Worm (Caenorhabditis elegans) whole organism, late embryonic: ENCODE results near the gene B0034.5.

Experiments used
- ama-1 ChIP-seq: fragments of 150-350 bp; optimal IDR thresholded peaks from 2 replicates; lab custom pipeline; 2014
- che-1 ChIP-seq: sonication (generic microtip); optimal IDR thresholded peaks from 2 replicates; lab custom pipeline; 2016; ENCODE audit warnings: mild to moderate bottlenecking, missing genetic modification characterization, missing compliant biosample characterization
- fkh-10 ChIP-seq: fragments of 150-350 bp; optimal IDR thresholded peaks from 2 replicates; lab custom pipeline; 2014; ENCODE audit warnings: missing biosample characterization, missing genetic modification reagents, missing genetic modification characterization
- pax-1 ChIP-seq: fragments of 150-350 bp; optimal IDR thresholded peaks from 2 replicates; lab custom pipeline; 2014; ENCODE audit warnings: missing biosample characterization, missing genetic modification characterization

- no peak for TF ChIP-seq ama-1 (lab: Kevin White, UChicago)
- no peak for TF ChIP-seq che-1
- TF ChIP-seq pax-1 (tag; lab: Kevin White, UChicago): no peak
- no peak for TF ChIP-seq fkh-10
Observed at ce11 chrII:5968037-5968436, 6.7 kb downstream of the B0034.5 start, which contains the start of gene B0034.1.
